Worm (Caenorhabditis elegans): Measurements from ENCODE around the gene rbm-28.

rbm-28 gene

ce11 chrII:14822419-14822818 lies 34.6 kb upstream of the rbm-28 start:
- TF ChIP-seq lin-13 (GFP tag; optimal IDR thresholded peaks at IDR 0.05), result peak; percentile 42
- peak; percentile 61 for TF ChIP-seq sem-4 (tag; optimal IDR thresholded peaks at IDR 0.05)
- no peak for TF ChIP-seq ZK546.5 (tag; optimal IDR thresholded peaks at IDR 0.05)
- peak; percentile 0 for TF ChIP-seq snpc-4 (tag; optimal IDR thresholded peaks at IDR 0.05)
- peak; percentile 51 for TF ChIP-seq nhr-77 (tag; optimal IDR thresholded peaks at IDR 0.05)
- peak; percentile 76 for TF ChIP-seq nhr-129 (tag; optimal IDR thresholded peaks at IDR 0.05)
- TF ChIP-seq nhr-25 (tag; optimal IDR thresholded peaks at IDR 0.05), result peak; percentile 89
- TF ChIP-seq nhr-21 (tag; optimal IDR thresholded peaks at IDR 0.05), result peak; percentile 70
- peak; percentile 39 for TF ChIP-seq egl-27 (tag; optimal IDR thresholded peaks at IDR 0.05)
- TF ChIP-seq mdl-1 (tag; optimal IDR thresholded peaks at IDR 0.05), result peak in 1 of 2 experiments; percentile 15
- TF ChIP-seq lsy-2 (tag; optimal IDR thresholded peaks at IDR 0.05), result peak; percentile 19 to 63
- peak; percentile 56 for TF ChIP-seq blmp-1 (tag; optimal IDR thresholded peaks at IDR 0.05; ENCODE audit: insufficient read depth)
- TF ChIP-seq gmeb-1 (tag; optimal IDR thresholded peaks at IDR 0.05), result peak; percentile 76
- no peak for TF ChIP-seq zag-1 (tag; optimal IDR thresholded peaks at IDR 0.05)
- TF ChIP-seq nhr-6 (tag; optimal IDR thresholded peaks at IDR 0.05), result peak; percentile 63
- no peak for TF ChIP-seq R02D3.7 (tag; optimal IDR thresholded peaks at IDR 0.05)
- TF ChIP-seq aly-2 (tag; optimal IDR thresholded peaks at IDR 0.05), result no peak
- TF ChIP-seq unc-62 (GFP tag; optimal IDR thresholded peaks at IDR 0.05), result no peak
- TF ChIP-seq sma-3 (GFP tag; optimal IDR thresholded peaks at IDR 0.05), result peak; percentile 71
- TF ChIP-seq elt-1 (tag; optimal IDR thresholded peaks at IDR 0.05), result peak; percentile 14
- TF ChIP-seq ceh-16 (tag; optimal IDR thresholded peaks at IDR 0.05), result peak; percentile 68
- TF ChIP-seq elt-3 (tag; optimal IDR thresholded peaks at IDR 0.05), result no peak
- no peak for TF ChIP-seq mab-5 (tag; optimal IDR thresholded peaks at IDR 0.05)
- peak; percentile 86 for TF ChIP-seq F13H6.1 (tag; optimal IDR thresholded peaks at IDR 0.05)
- no peak for TF ChIP-seq unc-55 (GFP tag; optimal IDR thresholded peaks at IDR 0.05)
- peak; percentile 86 for TF ChIP-seq sma-9 (GFP tag; optimal IDR thresholded peaks at IDR 0.05)
- TF ChIP-seq sma-9 (tag; optimal IDR thresholded peaks at IDR 0.05), result no peak
- TF ChIP-seq ztf-4 (tag; optimal IDR thresholded peaks at IDR 0.05), result peak; percentile 38
- peak; percentile 90 for TF ChIP-seq crh-2 (tag; optimal IDR thresholded peaks at IDR 0.05)
- no peak for TF ChIP-seq unc-39 (tag; optimal IDR thresholded peaks at IDR 0.05)
- TF ChIP-seq fos-1 (tag; optimal IDR thresholded peaks at IDR 0.05), result peak; percentile 75
- TF ChIP-seq C34F6.9 (tag; optimal IDR thresholded peaks at IDR 0.05), result peak; percentile 40

- TF ChIP-seq fos-1 (tag; optimal IDR thresholded peaks at IDR 0.05) (peak; percentile 1), nhr-21 (tag; optimal IDR thresholded peaks at IDR 0.05) (peak; percentile 68), nhr-77 (tag; optimal IDR thresholded peaks at IDR 0.05) (no peak), sma-9 (GFP tag; optimal IDR thresholded peaks at IDR 0.05) (peak; percentile 36), sma-9 (tag; optimal IDR thresholded peaks at IDR 0.05) (no peak), skn-1 (tag; optimal IDR thresholded peaks at IDR 0.05) (no peak), blmp-1 (tag; optimal IDR thresholded peaks at IDR 0.05; ENCODE audit: insufficient read depth) (no peak)
Observed at ce11 chrII:14825413-14825812, 31.6 kb upstream of the rbm-28 start.

ce11 chrII:14832055-14832454 lies 25.0 kb upstream of the rbm-28 start:
- TF ChIP-seq gmeb-1 (tag; optimal IDR thresholded peaks at IDR 0.05), result no peak
- no peak for TF ChIP-seq zag-1 (tag; optimal IDR thresholded peaks at IDR 0.05)
- TF ChIP-seq dmd-4 (tag; optimal IDR thresholded peaks at IDR 0.05), result no peak

- TF ChIP-seq nhr-25 (tag; optimal IDR thresholded peaks at IDR 0.05) (peak; percentile 33), skn-1 (tag; optimal IDR thresholded peaks at IDR 0.05) (no peak), fos-1 (tag; optimal IDR thresholded peaks at IDR 0.05) (peak; percentile 39), nhr-21 (tag; optimal IDR thresholded peaks at IDR 0.05) (peak; percentile 72), sma-9 (GFP tag; optimal IDR thresholded peaks at IDR 0.05) (peak; percentile 80), sma-9 (tag; optimal IDR thresholded peaks at IDR 0.05) (no peak), sma-3 (GFP tag; optimal IDR thresholded peaks at IDR 0.05) (peak; percentile 16), nhr-11 (tag; optimal IDR thresholded peaks at IDR 0.05) (no peak), ztf-4 (tag; optimal IDR thresholded peaks at IDR 0.05) (no peak), snpc-4 (tag; optimal IDR thresholded peaks at IDR 0.05) (peak; percentile 51)
Observed at ce11 chrII:14838596-14839215, 18.4 kb upstream of the rbm-28 start.

Measured in whole organism, L2 larva.